Fruit fly (Drosophila melanogaster): ENCODE measurements around the gene CG43074.

CG43074 gene

dm6 chr3L:3460402-3461027 is 23.9 kb downstream of the CG43074 start, which contains the start of gene eIF5B (continued):
- TF ChIP-seq pan (optimal IDR thresholded peaks at IDR 0.05): peak in 1 of 2 experiments; percentile 49
- peak; percentile 62 to 84 for TF ChIP-seq pan (GFP tag; optimal IDR thresholded peaks at IDR 0.05 in 1 of 2, IDR thresholded peaks at IDR 0.05 in 1 of 2)
- TF ChIP-seq CG13775 (GFP tag; optimal IDR thresholded peaks at IDR 0.05): peak; percentile 87
- TF ChIP-seq Camta (GFP tag; optimal IDR thresholded peaks at IDR 0.05): peak; percentile 29
- TF ChIP-seq ken (GFP tag; IDR thresholded peaks at IDR 0.05): peak; percentile 79
- TF ChIP-seq CG17361 (GFP tag; IDR thresholded peaks at IDR 0.05): peak; percentile 75
- TF ChIP-seq MBD-R2 (GFP tag; IDR thresholded peaks at IDR 0.05): peak; percentile 73
- TF ChIP-seq CG15479 (GFP tag; optimal IDR thresholded peaks at IDR 0.05): no peak
- peak; percentile 37 for TF ChIP-seq Fer2 (tag; optimal IDR thresholded peaks at IDR 0.05)
- peak in 1 of 2 experiments; percentile 67 for TF ChIP-seq Pdp1 (GFP tag; optimal IDR thresholded peaks at IDR 0.05)
- TF ChIP-seq Eip74EF (GFP tag; optimal IDR thresholded peaks at IDR 0.05): peak in 1 of 2 experiments; percentile 31
- peak; percentile 80 for TF ChIP-seq bcd (GFP tag; optimal IDR thresholded peaks at IDR 0.05)
- peak; percentile 28 for TF ChIP-seq gro (GFP tag; optimal IDR thresholded peaks at IDR 0.05)
- TF ChIP-seq rib (GFP tag; IDR thresholded peaks at IDR 0.05): peak; percentile 65
- peak; percentile 87 for TF ChIP-seq CG30431 (GFP tag; optimal IDR thresholded peaks at IDR 0.05)
- no peak for TF ChIP-seq p53 (GFP tag; optimal IDR thresholded peaks at IDR 0.05)
- peak; percentile 87 for TF ChIP-seq CG9215 (GFP tag; IDR thresholded peaks at IDR 0.05)
- peak; percentile 44 for TF ChIP-seq CG18764 (GFP tag; optimal IDR thresholded peaks at IDR 0.05)
- TF ChIP-seq phol (tag; optimal IDR thresholded peaks at IDR 0.05): peak; percentile 81
- peak; percentile 33 for TF ChIP-seq CG8944 (GFP tag; optimal IDR thresholded peaks at IDR 0.05)
- peak; percentile 52 for TF ChIP-seq Blimp-1 (GFP tag; optimal IDR thresholded peaks at IDR 0.05)
- TF ChIP-seq ERR (GFP tag; optimal IDR thresholded peaks at IDR 0.05): no peak
- peak; percentile 78 for TF ChIP-seq CG4404 (GFP tag; IDR thresholded peaks at IDR 0.05)
- peak; percentile 28 for TF ChIP-seq run (tag; optimal IDR thresholded peaks at IDR 0.05)
- TF ChIP-seq Dek (tag; optimal IDR thresholded peaks at IDR 0.05): peak; percentile 66
- peak in 1 of 2 experiments; percentile 72 for TF ChIP-seq chif (GFP tag; optimal IDR thresholded peaks at IDR 0.05)
- TF ChIP-seq mirr (GFP tag; optimal IDR thresholded peaks at IDR 0.05): peak; percentile 50
- TF ChIP-seq CG3065 (GFP tag; optimal IDR thresholded peaks at IDR 0.05): peak; percentile 23
- TF ChIP-seq gcm (GFP tag; optimal IDR thresholded peaks at IDR 0.05): peak; percentile 60
- TF ChIP-seq Xrp1 (GFP tag; IDR thresholded peaks at IDR 0.05): peak; percentile 87
- no peak for TF ChIP-seq CG12744 (GFP tag; optimal IDR thresholded peaks at IDR 0.05)
- no peak for TF ChIP-seq CG16813 (GFP tag; IDR thresholded peaks at IDR 0.05; ENCODE audit: partially characterized antibody)
- TF ChIP-seq so (GFP tag; IDR thresholded peaks at IDR 0.05): peak; percentile 79; the same call in 1 of the 3 replicates
- peak; percentile 87 for TF ChIP-seq CG10366 (GFP tag; IDR thresholded peaks at IDR 0.05)
- peak; percentile 53 for TF ChIP-seq Ravus (GFP tag; IDR thresholded peaks at IDR 0.05)
- TF ChIP-seq CG16815 (GFP tag; optimal IDR thresholded peaks at IDR 0.05): peak; percentile 82
- TF ChIP-seq knrl (GFP tag; IDR thresholded peaks at IDR 0.05; ENCODE audit: partially characterized antibody): no peak
- TF ChIP-seq ind (GFP tag; optimal IDR thresholded peaks at IDR 0.05): peak; percentile 76
- peak; percentile 68 for TF ChIP-seq CG14710 (tag; optimal IDR thresholded peaks at IDR 0.05)
- TF ChIP-seq wor (GFP tag; IDR thresholded peaks at IDR 0.05): peak; percentile 78
- TF ChIP-seq schlank (tag; optimal IDR thresholded peaks at IDR 0.05): peak; percentile 42
- 0 out of 2 replicates have a peak, but pooled peaks have one; percentile 11 for TF ChIP-seq ham (GFP tag; IDR thresholded peaks at IDR 0.05)
- TF ChIP-seq Dip2 (GFP tag; IDR thresholded peaks at IDR 0.05): 0 out of 2 replicates have a peak, but pooled peaks have one; percentile 40
- peak; percentile 35 for TF ChIP-seq Fer1 (GFP tag; optimal IDR thresholded peaks at IDR 0.05)
- peak; percentile 84 for TF ChIP-seq CG8924 (tag; optimal IDR thresholded peaks at IDR 0.05)
- peak; percentile 32 for TF ChIP-seq cwo (GFP tag; optimal IDR thresholded peaks at IDR 0.05)
- TF ChIP-seq CG10959 (GFP tag; IDR thresholded peaks at IDR 0.05): peak; percentile 59
- TF ChIP-seq ap (GFP tag; IDR thresholded peaks at IDR 0.05): peak; percentile 83
- peak; percentile 41 for TF ChIP-seq CG2875 (GFP tag; optimal IDR thresholded peaks at IDR 0.05)
- no peak for TF ChIP-seq yki (optimal IDR thresholded peaks at IDR 0.05)
